Fruit fly (Drosophila melanogaster) whole organism, prepupa: ENCODE data around the gene teq.

Source experiments
- CG11294 ChIP-seq: fragments of 200-800 bp; sonication (Bioruptor generic); IDR thresholded peaks from 2 replicates; pipeline ENCODE4 v1.3.6; 2022; ENCODE audit warnings: missing biosample characterization, missing genetic modification characterization
- CG11762 ChIP-seq: fragments of 200-800 bp; sonication (Bioruptor generic); optimal IDR thresholded peaks from 3 replicates; lab custom pipeline; 2016; ENCODE audit warnings: missing biosample characterization, missing genetic modification characterization; ENCODE audit not compliant: insufficient read depth
- CG15336 ChIP-seq: fragments of 200-800 bp; sonication (Bioruptor generic); IDR thresholded peaks from 2 replicates; pipeline ENCODE4 v1.3.6; 2022; ENCODE audit warnings: missing biosample characterization, missing genetic modification characterization
- CG3032 ChIP-seq: fragments of 200-800 bp; optimal IDR thresholded peaks from 2 replicates; lab custom pipeline; 2019; ENCODE audit warnings: missing biosample characterization, mild to moderate bottlenecking, missing genetic modification characterization, moderate library complexity
- CG31627 ChIP-seq: fragments of 200-800 bp; sonication (Bioruptor generic); optimal IDR thresholded peaks from 3 replicates; lab custom pipeline; 2016; ENCODE audit warnings: missing biosample characterization, missing genetic modification characterization
- CG32006 ChIP-seq: fragments of 200-800 bp; sonication (Bioruptor generic); optimal IDR thresholded peaks from 3 replicates; lab custom pipeline; 2017; ENCODE audit warnings: missing biosample characterization, mild to moderate bottlenecking, missing genetic modification characterization
- CG34406 ChIP-seq: fragments of 200-800 bp; sonication (Bioruptor generic); optimal IDR thresholded peaks from 3 replicates; lab custom pipeline; 2016; ENCODE audit warnings: missing biosample characterization, missing genetic modification characterization
- CG3919 ChIP-seq: fragments of 200-800 bp; sonication (Bioruptor generic); optimal IDR thresholded peaks from 3 replicates; lab custom pipeline; 2016; ENCODE audit warnings: missing biosample characterization, missing genetic modification characterization
- CG4318 ChIP-seq: fragments of 200-800 bp; sonication (Bioruptor generic); optimal IDR thresholded peaks from 3 replicates; lab custom pipeline; 2017; ENCODE audit warnings: missing biosample characterization, mild to moderate bottlenecking, missing genetic modification characterization
- CG6276 ChIP-seq: fragments of 200-800 bp; sonication (Bioruptor generic); optimal IDR thresholded peaks from 2 replicates; lab custom pipeline; 2017; ENCODE audit warnings: missing biosample characterization, mild to moderate bottlenecking, missing genetic modification characterization
- CG6792 ChIP-seq: fragments of 200-800 bp; sonication (Bioruptor generic); optimal IDR thresholded peaks from 3 replicates; lab custom pipeline; 2016; ENCODE audit warnings: missing biosample characterization, missing genetic modification characterization
- CG7368 ChIP-seq: fragments of 200-800 bp; sonication (Bioruptor generic); optimal IDR thresholded peaks from 3 replicates; lab custom pipeline; 2016; ENCODE audit warnings: missing biosample characterization, missing genetic modification characterization
- CG8119 ChIP-seq: fragments of 200-800 bp; sonication (Bioruptor generic); IDR thresholded peaks from 3 replicates; pipeline ENCODE4 v1.3.6; 2022; ENCODE audit warnings: missing biosample characterization, missing genetic modification characterization
- CG8319 ChIP-seq: fragments of 200-800 bp; sonication (Bioruptor generic); optimal IDR thresholded peaks from 3 replicates; lab custom pipeline; 2016; ENCODE audit warnings: missing biosample characterization, missing genetic modification characterization
- CG8632 ChIP-seq: fragments of 200-800 bp; sonication (Bioruptor generic); optimal IDR thresholded peaks from 3 replicates; lab custom pipeline; 2016; ENCODE audit warnings: missing biosample characterization, missing genetic modification characterization
- CG9139 ChIP-seq: fragments of 200-800 bp; sonication (Bioruptor generic); optimal IDR thresholded peaks from 3 replicates; lab custom pipeline; 2017; ENCODE audit warnings: missing biosample characterization, mild to moderate bottlenecking, missing genetic modification characterization
- Eip75B ChIP-seq: fragments of 200-800 bp; sonication (Bioruptor generic); optimal IDR thresholded peaks from 3 replicates; lab custom pipeline; 2016; ENCODE audit warnings: missing biosample characterization, missing genetic modification characterization
- Eip78C ChIP-seq: fragments of 200-800 bp; sonication (Bioruptor generic); peaks from one replicate; lab custom pipeline; 2016; ENCODE audit warnings: missing biosample characterization, missing genetic modification characterization
- Eip93F ChIP-seq: fragments of 200-800 bp; sonication (Bioruptor generic); optimal IDR thresholded peaks from 2 replicates; lab custom pipeline; 2016; ENCODE audit warnings: missing biosample characterization, mild to moderate bottlenecking, missing genetic modification characterization
- Ets21C ChIP-seq: fragments of 200-800 bp; sonication (Bioruptor generic); optimal IDR thresholded peaks from 3 replicates; lab custom pipeline; 2016; ENCODE audit warnings: missing biosample characterization, missing genetic modification characterization
- Gug ChIP-seq: fragments of 200-800 bp; sonication (Bioruptor generic); IDR thresholded peaks from 2 replicates; pipeline ENCODE4 v1.3.6; 2022; ENCODE audit warnings: missing biosample characterization, missing genetic modification characterization
- Hr38 ChIP-seq: sonication (Bioruptor generic); optimal IDR thresholded peaks from 2 replicates; lab custom pipeline; 2016; ENCODE audit warnings: missing biosample characterization, missing genetic modification characterization
- Hr39 ChIP-seq: fragments of 200-800 bp; sonication (Bioruptor generic); optimal IDR thresholded peaks from 2 replicates; lab custom pipeline; 2016; ENCODE audit warnings: missing biosample characterization, missing genetic modification characterization
- Lpt ChIP-seq: fragments of 200-800 bp; sonication (Bioruptor generic); optimal IDR thresholded peaks from 3 replicates; lab custom pipeline; 2016; ENCODE audit warnings: missing biosample characterization, missing genetic modification characterization
- Met ChIP-seq: fragments of 200-800 bp; sonication (Bioruptor generic); optimal IDR thresholded peaks from 3 replicates; lab custom pipeline; 2016; ENCODE audit warnings: missing biosample characterization, missing genetic modification characterization
- Smox ChIP-seq: fragments of 200-800 bp; sonication (Bioruptor generic); optimal IDR thresholded peaks from 3 replicates; lab custom pipeline; 2016; ENCODE audit warnings: missing biosample characterization, missing genetic modification characterization
- Sox102F ChIP-seq: fragments of 200-800 bp; sonication (Bioruptor generic); optimal IDR thresholded peaks from 2 replicates; lab custom pipeline; 2016; ENCODE audit warnings: missing biosample characterization, mild to moderate bottlenecking, missing genetic modification characterization
- Sox15 ChIP-seq: fragments of 200-800 bp; sonication (Bioruptor generic); optimal IDR thresholded peaks from 3 replicates; lab custom pipeline; 2016; ENCODE audit warnings: missing biosample characterization, missing genetic modification characterization
- achi ChIP-seq: fragments of 200-800 bp; sonication (Bioruptor generic); optimal IDR thresholded peaks from 3 replicates; lab custom pipeline; 2016; ENCODE audit warnings: missing biosample characterization, missing genetic modification characterization
- acj6 ChIP-seq: fragments of 200-800 bp; sonication (Bioruptor generic); optimal IDR thresholded peaks from 3 replicates; lab custom pipeline; 2016; ENCODE audit warnings: missing biosample characterization, missing genetic modification characterization
- cyc ChIP-seq: fragments of 200-800 bp; sonication (Bioruptor generic); optimal IDR thresholded peaks from 3 replicates; lab custom pipeline; 2016; ENCODE audit warnings: missing biosample characterization, missing genetic modification characterization
- dac ChIP-seq: fragments of 200-800 bp; sonication (Bioruptor generic); optimal IDR thresholded peaks from 2 replicates; lab custom pipeline; 2017; ENCODE audit warnings: missing biosample characterization, mild to moderate bottlenecking, missing genetic modification characterization
- dsx ChIP-seq: fragments of 200-800 bp; optimal IDR thresholded peaks from 3 replicates; lab custom pipeline; 2019; ENCODE audit warnings: missing biosample characterization, mild to moderate bottlenecking, missing genetic modification characterization, moderate library complexity; ENCODE audit not compliant: poor library complexity, severe bottlenecking
- eg ChIP-seq: fragments of 200-800 bp; sonication (Bioruptor generic); IDR thresholded peaks from 3 replicates; pipeline ENCODE4 v1.3.6; 2022; ENCODE audit warnings: missing biosample characterization, missing genetic modification characterization
- esn ChIP-seq: fragments of 200-800 bp; sonication (Bioruptor generic); optimal IDR thresholded peaks from 2 replicates; lab custom pipeline; 2016; ENCODE audit warnings: missing biosample characterization, mild to moderate bottlenecking, missing genetic modification characterization, moderate library complexity
- fd85E ChIP-seq: fragments of 200-800 bp; sonication (Bioruptor generic); optimal IDR thresholded peaks from 3 replicates; lab custom pipeline; 2016; ENCODE audit warnings: missing biosample characterization, missing genetic modification characterization
- fkh ChIP-seq: fragments of 200-800 bp; sonication (Bioruptor generic); optimal IDR thresholded peaks from 3 replicates; lab custom pipeline; 2017; ENCODE audit warnings: missing biosample characterization, mild to moderate bottlenecking, missing genetic modification characterization, moderate library complexity
- lz ChIP-seq: fragments of 200-800 bp; sonication (Bioruptor generic); optimal IDR thresholded peaks from 3 replicates; lab custom pipeline; 2016; ENCODE audit warnings: missing biosample characterization, missing genetic modification characterization
- net ChIP-seq: fragments of 200-800 bp; sonication (Bioruptor generic); optimal IDR thresholded peaks from 3 replicates; lab custom pipeline; 2016; ENCODE audit warnings: missing biosample characterization, missing genetic modification characterization
- pdm3 ChIP-seq: fragments of 200-800 bp; sonication (Bioruptor generic); optimal IDR thresholded peaks from 3 replicates; lab custom pipeline; 2016; ENCODE audit warnings: missing biosample characterization, missing genetic modification characterization
- spab ChIP-seq: fragments of 200-800 bp; sonication (Bioruptor generic); optimal IDR thresholded peaks from 2 replicates; lab custom pipeline; 2017; ENCODE audit warnings: missing biosample characterization, mild to moderate bottlenecking, missing genetic modification characterization, missing genetic modification reagents
- ss ChIP-seq, 2 experiments: fragments of 200-800 bp; sonication (Bioruptor generic); optimal IDR thresholded peaks; 2 replicates in 1 of 2; 3 replicates in 1 of 2; lab custom pipeline; 2017 to 2018; ENCODE audit warnings: mild to moderate bottlenecking in 2 of 2, missing biosample characterization in 2 of 2, missing genetic modification characterization in 2 of 2, moderate library complexity in 1 of 2
- svp ChIP-seq: fragments of 200-800 bp; sonication (Bioruptor generic); peaks from one replicate; lab custom pipeline; 2016; ENCODE audit warnings: missing biosample characterization, missing genetic modification characterization
- topi ChIP-seq: fragments of 200-800 bp; sonication (Bioruptor generic); optimal IDR thresholded peaks from 3 replicates; lab custom pipeline; 2016; ENCODE audit warnings: missing biosample characterization, missing genetic modification characterization
- vri ChIP-seq: fragments of 200-800 bp; sonication (Bioruptor generic); optimal IDR thresholded peaks from 3 replicates; lab custom pipeline; 2016; ENCODE audit warnings: missing biosample characterization, mild to moderate bottlenecking, missing genetic modification characterization

The teq gene

dm6 chr3L:9026568-9026967 lies 47.9 kb upstream of the teq start:
- TF ChIP-seq fkh (GFP tag; lab: Kevin White, UChicago) = no peak
- no peak for TF ChIP-seq CG11762 (GFP tag; lab: Kevin White, UChicago)
- TF ChIP-seq fd85E (GFP tag; lab: Kevin White, UChicago) = no peak
- TF ChIP-seq ss (GFP tag; optimal IDR thresholded peaks at IDR 0.05; lab: Kevin White, UChicago) = no peak
- no peak for TF ChIP-seq Gug
- TF ChIP-seq Hr38 (GFP tag; lab: Kevin White, UChicago) = no peak
- no peak for TF ChIP-seq CG34406
- no peak for TF ChIP-seq CG8119 (GFP tag; lab: Robert Waterston, UW)
- TF ChIP-seq acj6 = no peak
- no peak for TF ChIP-seq CG32006
- no peak for TF ChIP-seq Smox (GFP tag; lab: Kevin White, UChicago)
- no peak for TF ChIP-seq eg (GFP tag; lab: Robert Waterston, UW)
- no peak for TF ChIP-seq lz (GFP tag; lab: Kevin White, UChicago)
- TF ChIP-seq Met (GFP tag; lab: Kevin White, UChicago) = no peak
- no peak for TF ChIP-seq dsx (GFP tag; lab: Kevin White, UChicago)
- no peak for TF ChIP-seq Eip75B
- no peak for TF ChIP-seq Eip93F (GFP tag; lab: Kevin White, UChicago)
- no peak for TF ChIP-seq Hr39 (GFP tag; lab: Kevin White, UChicago)
- TF ChIP-seq CG11294 (GFP tag; lab: Robert Waterston, UW) = no peak
- TF ChIP-seq cyc (GFP tag; lab: Kevin White, UChicago) = no peak
- no peak for TF ChIP-seq Sox15 (GFP tag; lab: Kevin White, UChicago)
- peak; percentile 10 for TF ChIP-seq Sox102F (GFP tag; lab: Kevin White, UChicago)
- TF ChIP-seq svp (GFP tag; lab: Kevin White, UChicago) = peak; percentile 46
- peak; percentile 7 for TF ChIP-seq esn (GFP tag; lab: Kevin White, UChicago)
- no peak for TF ChIP-seq CG31627 (GFP tag; lab: Kevin White, UChicago)
- TF ChIP-seq net (GFP tag; lab: Kevin White, UChicago) = no peak
- no peak for TF ChIP-seq dac (GFP tag; lab: Kevin White, UChicago)
- no peak for TF ChIP-seq pdm3 (GFP tag; lab: Kevin White, UChicago)
- no peak for TF ChIP-seq Ets21C (GFP tag; lab: Kevin White, UChicago)
- no peak for TF ChIP-seq CG15336
- TF ChIP-seq CG7368 (GFP tag; lab: Kevin White, UChicago) = no peak
- no peak for TF ChIP-seq CG4318 (GFP tag; lab: Kevin White, UChicago)
- TF ChIP-seq Eip78C = peak; percentile 28

- TF ChIP-seq CG11294 (GFP tag; lab: Robert Waterston, UW) (no peak), fkh (GFP tag; lab: Kevin White, UChicago) (peak; percentile 40)
These were observed 47.2 kb upstream of the teq start for dm6 chr3L:9027122-9027696.

- TF ChIP-seq CG8319 (GFP tag; lab: Kevin White, UChicago) (no peak), CG3032 (tag; lab: Kevin White, UChicago) (no peak), dac (GFP tag; lab: Kevin White, UChicago) (no peak), spab (GFP tag; lab: Kevin White, UChicago) (no peak), CG32006 (peak; percentile 11), CG8632 (GFP tag; lab: Kevin White, UChicago) (no peak), fd85E (GFP tag; lab: Kevin White, UChicago) (no peak), CG3919 (GFP tag; lab: Kevin White, UChicago) (no peak), vri (no peak), Smox (GFP tag; lab: Kevin White, UChicago) (no peak), topi (GFP tag; lab: Kevin White, UChicago) (no peak), CG31627 (GFP tag; lab: Kevin White, UChicago) (peak; percentile 6), eg (GFP tag; lab: Robert Waterston, UW) (no peak), CG8119 (GFP tag; lab: Robert Waterston, UW) (no peak), ss (GFP tag; optimal IDR thresholded peaks at IDR 0.05; lab: Kevin White, UChicago) (peak in 1 of 2 experiments; percentile 32), CG6792 (GFP tag; lab: Kevin White, UChicago) (no peak), CG9139 (no peak), achi (GFP tag; lab: Kevin White, UChicago) (peak; percentile 15), CG6276 (GFP tag; lab: Kevin White, UChicago) (no peak), Gug (no peak), Eip78C (peak; percentile 72), Hr39 (GFP tag; lab: Kevin White, UChicago) (peak; percentile 26), Lpt (no peak), pdm3 (GFP tag; lab: Kevin White, UChicago) (peak; percentile 4)
These were observed 46.4 kb upstream of the teq start for dm6 chr3L:9028057-9028456.
